Fruit fly (Drosophila melanogaster): Measurements from ENCODE around the gene Obp19b.

DNA sequence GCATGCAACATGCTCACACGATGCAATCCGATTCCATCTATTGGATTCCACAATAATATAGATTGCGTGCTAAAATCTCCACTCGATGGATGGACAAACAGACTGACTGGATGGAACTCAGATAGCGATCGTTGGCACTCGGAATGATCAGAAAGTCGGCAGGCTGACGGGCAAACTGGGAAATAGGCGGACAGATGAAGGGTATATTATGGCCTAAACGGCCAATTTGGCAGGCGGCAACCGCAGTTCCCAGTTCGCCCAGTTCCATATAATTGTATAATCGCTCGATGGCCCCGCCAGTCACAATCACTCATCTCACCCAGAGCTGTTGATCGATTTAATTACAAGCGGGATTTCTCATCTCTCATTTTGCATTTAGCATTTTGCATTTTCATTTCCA is 2.8 kb downstream of the Obp19b start, which contains the start of gene Obp19d:
- TF ChIP-seq CG9705 (GFP tag; optimal IDR thresholded peaks at IDR 0.05) (no peak), fru (GFP tag; optimal IDR thresholded peaks at IDR 0.05) (no peak), pan (optimal IDR thresholded peaks at IDR 0.05) (no peak), jim (GFP tag; optimal IDR thresholded peaks at IDR 0.05) (no peak), sv (GFP tag; optimal IDR thresholded peaks at IDR 0.05) (no peak), CrebA (GFP tag; optimal IDR thresholded peaks at IDR 0.05; ENCODE audit: borderline replicate concordance) (no peak), Dif (GFP tag; optimal IDR thresholded peaks at IDR 0.05; ENCODE audit: partially characterized antibody) (no peak), Vsx2 (GFP tag; optimal IDR thresholded peaks at IDR 0.05; ENCODE audit: partially characterized antibody) (no peak), lola (GFP tag; optimal IDR thresholded peaks at IDR 0.05) (no peak)

Measured in whole organism, wandering third instar larva.